Worm (Caenorhabditis elegans): ENCODE measurements around the gene F18G5.1.

- TF ChIP-seq pha-4 (tag; optimal IDR thresholded peaks at IDR 0.05) (no peak), unc-62 (GFP tag; optimal IDR thresholded peaks at IDR 0.05) (no peak), elt-3 (tag; optimal IDR thresholded peaks at IDR 0.05) (no peak), lin-13 (tag; optimal IDR thresholded peaks at IDR 0.05) (no peak), sem-2 (GFP tag; optimal IDR thresholded peaks at IDR 0.05) (no peak), ces-1 (GFP tag; optimal IDR thresholded peaks at IDR 0.05) (no peak)
These were observed 43.1 kb downstream of the F18G5.1 start for ce11 chrX:9302763-9303162.

Measured in whole organism, mixed stage, embryonic.